Worm (Caenorhabditis elegans): ENCODE results near the gene rpl-3.

DNA sequence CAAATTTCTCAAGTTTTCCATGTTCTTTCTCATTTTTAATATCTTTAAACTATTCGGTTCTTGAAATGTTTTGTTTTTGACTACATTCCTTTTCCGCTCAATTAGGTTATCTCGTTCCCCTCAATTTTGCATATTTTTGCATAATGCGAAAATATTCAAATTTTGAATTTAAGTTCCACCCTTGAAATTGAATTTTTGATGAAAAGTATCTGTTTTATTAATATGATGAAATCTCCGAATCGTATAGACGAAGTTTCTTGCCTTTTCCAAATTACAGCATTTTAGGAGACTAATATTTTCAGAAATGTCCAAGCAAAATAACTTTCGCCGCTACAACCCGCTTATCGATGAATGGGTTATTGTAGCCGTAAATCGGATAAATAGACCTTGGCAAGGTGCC lies 50.9 kb downstream of the rpl-3 start, which contains the start of gene ZK1058.3:
- no peak for TF ChIP-seq egl-27 (tag; optimal IDR thresholded peaks at IDR 0.05)
- no peak for TF ChIP-seq lin-15B (tag; optimal IDR thresholded peaks at IDR 0.05)
- no peak for TF ChIP-seq nhr-237 (tag; optimal IDR thresholded peaks at IDR 0.05)
- no peak for TF ChIP-seq nhr-6 (tag; optimal IDR thresholded peaks at IDR 0.05)
- TF ChIP-seq lin-39 (tag; optimal IDR thresholded peaks at IDR 0.05): no peak
- TF ChIP-seq lsy-2 (tag; optimal IDR thresholded peaks at IDR 0.05): no peak
- TF ChIP-seq pha-4 (GFP tag; IDR thresholded peaks at IDR 0.05): no peak
- no peak for TF ChIP-seq pha-4 (tag; optimal IDR thresholded peaks at IDR 0.05)
- TF ChIP-seq ces-1 (GFP tag; optimal IDR thresholded peaks at IDR 0.05): no peak
- TF ChIP-seq lir-3 (tag; optimal IDR thresholded peaks at IDR 0.05): no peak
- no peak for TF ChIP-seq Y5F2A.4 (GFP tag; optimal IDR thresholded peaks at IDR 0.05)
- TF ChIP-seq nhr-41 (GFP tag; IDR thresholded peaks at IDR 0.05): no peak
- no peak for TF ChIP-seq zag-1 (tag; optimal IDR thresholded peaks at IDR 0.05)
- peak in 1 of 2 experiments; percentile 77 for TF ChIP-seq unc-62 (GFP tag; optimal IDR thresholded peaks at IDR 0.05 in 1 of 2)
- TF ChIP-seq unc-62 (tag; optimal IDR thresholded peaks at IDR 0.05): no peak
- no peak for TF ChIP-seq arid-1 (GFP tag; conservative IDR thresholded peaks at IDR 0.05)
